Worm (Caenorhabditis elegans) whole organism, young adult: ENCODE results near the gene T09A12.1.

Experiments used
- D2030.7 ChIP-seq: fragments of 200-800 bp; sonication (Bioruptor generic); IDR thresholded peaks from 2 replicates; pipeline ENCODE4 v1.3.6; 2022; ENCODE audit warnings: missing genetic modification reagents, missing genetic modification characterization, missing compliant biosample characterization
- Y53G8AR.9 ChIP-seq: fragments of 200-800 bp; sonication (Bioruptor generic); conservative IDR thresholded peaks from 2 replicates; pipeline ENCODE4 v1.3.6; 2022; ENCODE audit warnings: missing genetic modification reagents, missing genetic modification characterization, missing compliant biosample characterization
- aptf-2 ChIP-seq: fragments of 200-800 bp; sonication (Bioruptor generic); conservative IDR thresholded peaks from 2 replicates; pipeline ENCODE4 v1.3.6; 2022; ENCODE audit warnings: missing genetic modification reagents, missing genetic modification characterization, missing compliant biosample characterization
- egl-18 ChIP-seq: fragments of 200-800 bp; sonication (Bioruptor generic); IDR thresholded peaks from 2 replicates; pipeline ENCODE4 v1.3.6; 2022; ENCODE audit warnings: missing genetic modification reagents, missing genetic modification characterization, missing compliant biosample characterization
- ets-4 ChIP-seq: fragments of 200-800 bp; sonication (Bioruptor generic); optimal IDR thresholded peaks from 2 replicates; lab custom pipeline; 2018; ENCODE audit warnings: mild to moderate bottlenecking, missing genetic modification characterization, missing compliant biosample characterization
- hsf-1 ChIP-seq: fragments of 200-800 bp; sonication (Bioruptor generic); IDR thresholded peaks from 2 replicates; pipeline ENCODE4 v1.3.6; 2022; ENCODE audit warnings: missing genetic modification reagents, missing genetic modification characterization, missing compliant biosample characterization
- let-607 ChIP-seq, 2 experiments: fragments of 200-800 bp in 1 of 2; sonication (Bioruptor generic) in 1 of 2; sonication (generic microtip) in 1 of 2; optimal IDR thresholded peaks; 2 replicates each; lab custom pipeline; 2016 to 2018; ENCODE audit warnings: mild to moderate bottlenecking in 2 of 2, missing compliant biosample characterization in 2 of 2, missing genetic modification characterization in 2 of 2, moderate library complexity in 2 of 2, missing genotype in 1 of 2
- madf-10 ChIP-seq: sonication (generic microtip); optimal IDR thresholded peaks from 2 replicates; lab custom pipeline; 2016; ENCODE audit warnings: mild to moderate bottlenecking, missing genetic modification characterization, missing compliant biosample characterization
- snpc-4 ChIP-seq, 5 experiments: fragments of 150-350 bp in 1 of 5; sonication (generic microtip) in 4 of 5; optimal IDR thresholded peaks; 2 replicates each; lab custom pipeline; 2014 to 2018; ENCODE audit warnings: missing genetic modification characterization in 5 of 5, missing biosample characterization in 3 of 5, antibody characterized with exemption in 2 of 5, mild to moderate bottlenecking in 2 of 5, missing compliant biosample characterization in 2 of 5, missing genotype in 2 of 5, moderate library complexity in 2 of 5, missing genetic modification reagents in 1 of 5

DNA sequence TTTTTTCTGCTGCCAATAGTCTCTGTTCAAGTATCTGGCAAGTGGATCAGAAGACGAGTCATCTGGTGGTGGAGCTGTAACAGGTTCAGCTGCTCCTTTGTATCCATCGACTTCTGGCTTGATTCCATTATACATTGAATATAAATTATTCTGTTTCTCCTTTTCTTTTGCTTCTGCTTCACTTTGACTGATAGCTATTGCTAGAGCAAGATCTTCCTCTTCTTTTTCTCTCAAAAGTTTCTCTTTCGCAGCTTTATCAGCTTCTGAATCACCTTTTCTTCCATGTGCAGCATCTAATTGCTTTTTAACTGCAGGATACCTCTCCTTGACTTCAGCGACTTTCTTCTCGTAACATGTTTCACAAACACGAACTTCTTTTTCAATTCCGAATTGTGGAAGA, 40.7 kb upstream of the T09A12.1 start:
- TF ChIP-seq ets-4 (GFP tag; lab: Kevin White, UChicago): no peak
- TF ChIP-seq madf-10 (tag; lab: Kevin White, UChicago): no peak
- no peak for TF ChIP-seq D2030.7 (GFP tag; lab: Robert Waterston, UW)
- TF ChIP-seq egl-18 (GFP tag; lab: Robert Waterston, UW): no peak
- TF ChIP-seq snpc-4 (GFP tag; optimal IDR thresholded peaks at IDR 0.05; lab: Kevin White, UChicago): no peak
- TF ChIP-seq snpc-4 (tag; optimal IDR thresholded peaks at IDR 0.05; lab: Kevin White, UChicago): no peak
- TF ChIP-seq aptf-2 (GFP tag; lab: Robert Waterston, UW): no peak
- TF ChIP-seq Y53G8AR.9 (GFP tag; lab: Robert Waterston, UW): no peak
- TF ChIP-seq let-607 (tag; optimal IDR thresholded peaks at IDR 0.05; lab: Kevin White, UChicago): no peak
- TF ChIP-seq hsf-1 (GFP tag; lab: Robert Waterston, UW): no peak
